Fruit fly (Drosophila melanogaster) whole organism, wandering third instar larva: ENCODE data around the gene CG7099.

Experiments used
- Abd-B ChIP-seq: fragments of >200 bp; optimal IDR thresholded peaks from 2 replicates; lab custom pipeline; 2017; ENCODE audit warnings: missing biosample characterization, missing genetic modification characterization
- CG32264 ChIP-seq: fragments of 200-800 bp; sonication (Bioruptor generic); optimal IDR thresholded peaks from 2 replicates; lab custom pipeline; 2016; ENCODE audit warnings: missing biosample characterization, missing genetic modification characterization
- CG9705 ChIP-seq: fragments of 200-800 bp; sonication (Bioruptor generic); optimal IDR thresholded peaks from 2 replicates; lab custom pipeline; 2018; ENCODE audit warnings: missing biosample characterization, mild to moderate bottlenecking, missing genetic modification characterization
- CrebA ChIP-seq: fragments of 200-800 bp; sonication (Bioruptor generic); optimal IDR thresholded peaks from 2 replicates; lab custom pipeline; 2016; ENCODE audit warnings: missing biosample characterization, mild to moderate bottlenecking, missing genetic modification characterization, borderline replicate concordance
- Dfd ChIP-seq: fragments of >200 bp; optimal IDR thresholded peaks from 2 replicates; lab custom pipeline; 2017; ENCODE audit warnings: missing biosample characterization, missing genetic modification characterization
- Dif ChIP-seq: fragments of 200-275, 200-300 bp; sonication (Bioruptor generic); optimal IDR thresholded peaks from 2 replicates; lab custom pipeline; 2018; ENCODE audit warnings: missing biosample characterization, missing genetic modification characterization; ENCODE audit not compliant: partially characterized antibody
- GATAd ChIP-seq: sonication (Bioruptor generic); optimal IDR thresholded peaks from 2 replicates; lab custom pipeline; 2016; ENCODE audit warnings: missing biosample characterization, missing genetic modification characterization
- HLH106 ChIP-seq: fragments of 200-800 bp; optimal IDR thresholded peaks from 3 replicates; lab custom pipeline; 2019; ENCODE audit warnings: missing biosample characterization, mild to moderate bottlenecking, missing genetic modification characterization, moderate library complexity
- Hnf4 ChIP-seq: fragments of 200-800 bp; sonication (Bioruptor generic); optimal IDR thresholded peaks from 2 replicates; lab custom pipeline; 2016; ENCODE audit warnings: missing biosample characterization, mild to moderate bottlenecking, missing genetic modification characterization
- Hr78 ChIP-seq: fragments of >200 bp; optimal IDR thresholded peaks from 2 replicates; lab custom pipeline; 2017; ENCODE audit warnings: missing biosample characterization, missing genetic modification characterization
- Hr83 ChIP-seq: fragments of 200-300 bp; sonication (Bioruptor generic); optimal IDR thresholded peaks from 2 replicates; lab custom pipeline; 2016; ENCODE audit warnings: missing biosample characterization, mild to moderate bottlenecking, missing genetic modification characterization, moderate library complexity; ENCODE audit not compliant: poor library complexity, severe bottlenecking
- Mio ChIP-seq: sonication (Bioruptor generic); optimal IDR thresholded peaks from 2 replicates; lab custom pipeline; 2016; ENCODE audit warnings: missing biosample characterization, missing genetic modification characterization
- Myc ChIP-seq: fragments of >200 bp; optimal IDR thresholded peaks from 2 replicates; lab custom pipeline; 2017
- N ChIP-seq: fragments of >200 bp; optimal IDR thresholded peaks from 2 replicates; lab custom pipeline; 2018; ENCODE audit warnings: missing biosample characterization, missing external identifiers, missing genetic modification characterization
- OdsH ChIP-seq: fragments of 200-800 bp; sonication (Bioruptor generic); optimal IDR thresholded peaks from 2 replicates; lab custom pipeline; 2016; ENCODE audit warnings: missing biosample characterization, mild to moderate bottlenecking, missing genetic modification characterization
- Rel ChIP-seq, 2 experiments: fragments of 200-800 bp; sonication (Bioruptor generic) in 1 of 2; optimal IDR thresholded peaks; 2 replicates in 1 of 2; 3 replicates in 1 of 2; lab custom pipeline; 2016 to 2019; ENCODE audit warnings: mild to moderate bottlenecking in 2 of 2, missing biosample characterization in 2 of 2, missing genetic modification characterization in 2 of 2, moderate library complexity in 1 of 2
- Sp1 ChIP-seq: fragments of 200-800 bp; sonication (Bioruptor generic); optimal IDR thresholded peaks from 3 replicates; lab custom pipeline; 2019; ENCODE audit warnings: missing biosample characterization, mild to moderate bottlenecking, missing genetic modification characterization, moderate library complexity
- Vsx2 ChIP-seq: fragments of 200-300, 225-300 bp; sonication (Bioruptor generic); optimal IDR thresholded peaks from 2 replicates; lab custom pipeline; 2018; ENCODE audit warnings: missing biosample characterization, missing genetic modification characterization; ENCODE audit not compliant: partially characterized antibody
- br ChIP-seq: fragments of 200-800 bp; sonication (Bioruptor generic); optimal IDR thresholded peaks from 2 replicates; lab custom pipeline; 2016; ENCODE audit warnings: missing biosample characterization, missing genetic modification characterization
- brk ChIP-seq: fragments of 200-800 bp; sonication (Bioruptor generic); optimal IDR thresholded peaks from 2 replicates; lab custom pipeline; 2016; ENCODE audit warnings: missing biosample characterization, mild to moderate bottlenecking, missing genetic modification characterization
- dl ChIP-seq, 2 experiments: fragments of 175-275, 200-275 bp in 1 of 2; fragments of 200-275 bp in 1 of 2; sonication (Bioruptor generic); optimal IDR thresholded peaks; lab custom pipeline; 2018; ENCODE audit warnings: mild to moderate bottlenecking in 2 of 2, missing biosample characterization in 2 of 2, missing genetic modification characterization in 2 of 2, moderate library complexity in 2 of 2; ENCODE audit not compliant: partially characterized antibody in 2 of 2, insufficient read depth in 1 of 2
- dmrt93B ChIP-seq: fragments of 200-800 bp; sonication (Bioruptor generic); optimal IDR thresholded peaks from 2 replicates; lab custom pipeline; 2018; ENCODE audit warnings: missing biosample characterization, mild to moderate bottlenecking, missing genetic modification characterization
- dsf ChIP-seq: sonication (Bioruptor generic); optimal IDR thresholded peaks from 2 replicates; lab custom pipeline; 2016; ENCODE audit warnings: missing biosample characterization, missing genetic modification characterization, borderline replicate concordance
- ey ChIP-seq: fragments of 200-800 bp; sonication (Bioruptor generic); optimal IDR thresholded peaks from 2 replicates; lab custom pipeline; 2016; ENCODE audit warnings: missing biosample characterization, missing genetic modification characterization
- foxo ChIP-seq, 2 experiments: fragments of 200-800 bp; sonication (Bioruptor generic); optimal IDR thresholded peaks; 2 replicates in 1 of 2; 3 replicates in 1 of 2; lab custom pipeline; 2016 to 2017; ENCODE audit warnings: missing biosample characterization in 2 of 2, missing genetic modification characterization in 2 of 2
- fru ChIP-seq: fragments of 200-800 bp; sonication (Bioruptor generic); optimal IDR thresholded peaks from 3 replicates; lab custom pipeline; 2016; ENCODE audit warnings: missing biosample characterization, mild to moderate bottlenecking, missing genetic modification characterization
- h ChIP-seq: fragments of 200-800 bp; sonication (Bioruptor generic); optimal IDR thresholded peaks from 3 replicates; lab custom pipeline; 2016; ENCODE audit warnings: missing biosample characterization, mild to moderate bottlenecking, missing genetic modification characterization
- jim ChIP-seq: fragments of 175-275, 200-325 bp; sonication (Bioruptor generic); optimal IDR thresholded peaks from 2 replicates; lab custom pipeline; 2016; ENCODE audit warnings: missing biosample characterization, mild to moderate bottlenecking, missing genetic modification characterization
- lola ChIP-seq: fragments of >200 bp; optimal IDR thresholded peaks from 2 replicates; lab custom pipeline; 2017; ENCODE audit warnings: missing biosample characterization, missing genetic modification characterization
- pan ChIP-seq: fragments of >200 bp; optimal IDR thresholded peaks from 2 replicates; lab custom pipeline; 2017
- psq ChIP-seq: fragments of 200-800 bp; sonication (Bioruptor generic); optimal IDR thresholded peaks from 3 replicates; lab custom pipeline; 2017; ENCODE audit warnings: missing biosample characterization, mild to moderate bottlenecking, missing genetic modification characterization, moderate library complexity
- rgr ChIP-seq: fragments of 200-800 bp; sonication (Bioruptor generic); optimal IDR thresholded peaks from 3 replicates; lab custom pipeline; 2016; ENCODE audit warnings: missing biosample characterization, mild to moderate bottlenecking, missing genetic modification characterization
- sage ChIP-seq: fragments of 200-800 bp; sonication (Bioruptor generic); optimal IDR thresholded peaks from 2 replicates; lab custom pipeline; 2016; ENCODE audit warnings: missing biosample characterization, mild to moderate bottlenecking, missing genetic modification characterization
- sv ChIP-seq: fragments of 200-800 bp; sonication (Bioruptor generic); optimal IDR thresholded peaks from 3 replicates; lab custom pipeline; 2016; ENCODE audit warnings: missing biosample characterization, missing genetic modification characterization
- tai ChIP-seq: sonication (Bioruptor generic); optimal IDR thresholded peaks from 2 replicates; lab custom pipeline; 2016; ENCODE audit warnings: missing biosample characterization, missing genetic modification characterization
- usp ChIP-seq: fragments of >200 bp; optimal IDR thresholded peaks from 2 replicates; lab custom pipeline; 2017; ENCODE audit warnings: missing biosample characterization, missing genetic modification characterization
- woc ChIP-seq: sonication (Bioruptor generic); optimal IDR thresholded peaks from 2 replicates; lab custom pipeline; 2016; ENCODE audit warnings: missing biosample characterization, mild to moderate bottlenecking, missing genetic modification characterization

CG7099 gene

DNA sequence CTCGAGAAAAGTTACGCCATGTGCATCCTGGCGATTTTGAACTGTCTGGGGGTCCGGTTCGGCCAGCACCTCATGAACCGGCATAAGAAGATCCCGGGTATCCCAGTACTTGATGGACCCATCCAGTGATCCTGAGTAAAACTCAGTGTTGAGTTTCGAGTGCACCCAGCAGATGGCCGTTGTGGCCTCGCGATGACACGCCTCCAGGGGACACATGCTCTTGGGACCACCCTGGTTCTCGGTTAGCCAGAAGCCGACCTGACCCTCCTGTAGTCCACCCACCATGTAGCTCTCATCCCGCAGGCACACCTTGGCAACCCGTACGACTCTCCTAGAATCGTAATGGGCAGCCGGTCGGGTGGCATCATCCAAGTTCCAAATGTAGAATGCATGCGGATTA, 10.0 kb downstream of the CG7099 start:
- TF ChIP-seq Vsx2 (GFP tag; lab: Kevin White, UChicago): no peak
- TF ChIP-seq CG9705 (GFP tag; lab: Kevin White, UChicago): no peak
- no peak for TF ChIP-seq rgr
- TF ChIP-seq OdsH (GFP tag; lab: Kevin White, UChicago): no peak
- TF ChIP-seq Dif (GFP tag; lab: Kevin White, UChicago): no peak
- no peak for TF ChIP-seq Sp1 (GFP tag; lab: Kevin White, UChicago)
- no peak for TF ChIP-seq Mio
- TF ChIP-seq sv: no peak

DNA sequence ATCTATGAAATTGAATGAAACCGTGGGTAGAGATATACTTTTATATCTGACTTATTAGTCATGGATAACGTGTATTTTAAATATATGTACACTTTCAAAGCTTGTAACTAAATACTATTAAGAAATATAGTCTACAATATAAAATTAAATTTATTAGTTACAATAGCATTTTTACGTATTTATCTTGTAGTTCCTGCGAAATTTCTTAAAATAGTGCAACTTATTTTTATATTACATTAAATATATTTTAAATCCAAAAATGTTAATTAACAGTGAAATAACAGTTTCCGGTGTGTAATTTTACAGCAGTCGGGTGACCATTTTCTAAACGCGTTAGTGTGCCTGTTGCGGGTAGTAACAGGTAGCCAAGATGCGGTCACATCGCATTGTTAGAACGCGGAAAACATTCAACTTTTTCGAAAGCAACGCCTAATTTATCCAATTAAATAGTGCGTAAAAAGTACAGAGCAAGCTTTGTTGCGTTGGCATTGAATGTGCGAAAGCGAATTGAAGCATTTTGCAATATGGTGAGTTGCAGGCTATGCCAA, 11.3 kb downstream of the CG7099 start, which contains the start of the genes CG10859 and CG7110:
Gene CG10859, minus strand, starts transcription at position 51 of the 548 bp plus-strand sequence.
Gene CG7110, plus strand, starts transcription at position 378 of the 548 bp plus-strand sequence.
- TF ChIP-seq HLH106 (tag; lab: Kevin White, UChicago): peak; percentile 20
- no peak for TF ChIP-seq brk (GFP tag; lab: Kevin White, UChicago)
- peak; percentile 21 for TF ChIP-seq h
- TF ChIP-seq CrebA (GFP tag; lab: Kevin White, UChicago): no peak
- TF ChIP-seq woc (GFP tag; lab: Kevin White, UChicago): no peak
- no peak for TF ChIP-seq Dfd (GFP tag; lab: Kevin White, UChicago)
- no peak for TF ChIP-seq Hr83 (GFP tag; lab: Kevin White, UChicago)
- no peak for TF ChIP-seq usp
- TF ChIP-seq OdsH (GFP tag; lab: Kevin White, UChicago): no peak
- no peak for TF ChIP-seq Rel (GFP tag; optimal IDR thresholded peaks at IDR 0.05; lab: Kevin White, UChicago)
- no peak for TF ChIP-seq Rel (tag; optimal IDR thresholded peaks at IDR 0.05; lab: Kevin White, UChicago)
- TF ChIP-seq CG9705 (GFP tag; lab: Kevin White, UChicago): peak; percentile 42
- peak in 1 of 2 experiments; percentile 0 for TF ChIP-seq foxo (GFP tag; optimal IDR thresholded peaks at IDR 0.05; lab: Kevin White, UChicago)
- TF ChIP-seq psq (GFP tag; lab: Kevin White, UChicago): no peak
- no peak for TF ChIP-seq GATAd
- TF ChIP-seq dl (GFP tag; optimal IDR thresholded peaks at IDR 0.05; lab: Kevin White, UChicago; ENCODE audit: insufficient read depth in 1 of 2, partially characterized antibody in 2 of 2): no peak
- no peak for TF ChIP-seq br (GFP tag; lab: Kevin White, UChicago)
- TF ChIP-seq Dif (GFP tag; lab: Kevin White, UChicago): no peak
- TF ChIP-seq Hnf4: no peak
- TF ChIP-seq rgr: peak; percentile 38
- peak; percentile 62 for TF ChIP-seq Sp1 (GFP tag; lab: Kevin White, UChicago)
- TF ChIP-seq sage: peak; percentile 48
- no peak for TF ChIP-seq N
- no peak for TF ChIP-seq Hr78 (GFP tag; lab: Kevin White, UChicago)
- TF ChIP-seq jim: no peak
- peak; percentile 31 for TF ChIP-seq dmrt93B (GFP tag; lab: Kevin White, UChicago)
- no peak for TF ChIP-seq Abd-B (GFP tag; lab: Kevin White, UChicago)
- peak; percentile 21 for TF ChIP-seq Myc (lab: Kevin White, UChicago)
- TF ChIP-seq CG32264 (GFP tag; lab: Kevin White, UChicago): no peak
- TF ChIP-seq dsf: no peak
- no peak for TF ChIP-seq tai
- TF ChIP-seq Vsx2 (GFP tag; lab: Kevin White, UChicago): no peak

DNA sequence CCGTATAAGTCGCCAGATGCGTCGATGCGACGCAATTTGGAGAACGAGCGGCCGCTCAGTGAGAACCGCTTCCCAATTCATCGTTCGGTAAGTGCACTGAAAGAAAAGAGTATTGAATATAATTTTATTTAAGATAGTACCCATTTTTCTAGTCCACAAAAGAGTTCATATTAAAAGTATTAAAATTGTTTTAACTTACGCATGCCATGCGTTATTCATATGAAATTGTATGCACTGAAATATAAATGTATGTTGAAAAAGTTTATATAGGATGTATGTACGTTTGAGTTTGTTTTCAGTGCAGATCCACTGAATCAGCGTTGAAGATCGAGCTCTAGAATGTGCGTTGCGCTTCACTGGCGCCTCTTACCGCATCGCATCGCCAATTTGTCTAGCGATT, 12.2 kb downstream of the CG7099 start:
- TF ChIP-seq usp (no peak), pan (lab: Kevin White, UChicago) (no peak), foxo (GFP tag; optimal IDR thresholded peaks at IDR 0.05; lab: Kevin White, UChicago) (no peak), sage (no peak), fru (GFP tag; lab: Kevin White, UChicago) (no peak), dsf (no peak), Sp1 (GFP tag; lab: Kevin White, UChicago) (no peak), Hnf4 (no peak), CG9705 (GFP tag; lab: Kevin White, UChicago) (no peak), ey (GFP tag; lab: Kevin White, UChicago) (no peak), h (no peak), psq (GFP tag; lab: Kevin White, UChicago) (no peak), Myc (lab: Kevin White, UChicago) (no peak), dmrt93B (GFP tag; lab: Kevin White, UChicago) (no peak), tai (no peak), jim (no peak), woc (GFP tag; lab: Kevin White, UChicago) (no peak), lola (GFP tag; lab: Kevin White, UChicago) (no peak)
